Worm (Caenorhabditis elegans) whole organism, L4 larva: Measurements from ENCODE around the gene gcy-23.
A peak's percentile ranks its signal among the peaks of the same experiment; 100 is the strongest.
"Not testable (repeated sequence)": the region's sequence is repeated elsewhere in the genome, so short reads cannot be mapped to it uniquely, and the experiment has no call there.

Experiments
- F44E2.7 ChIP-seq: fragments of 200-800 bp; sonication (Bioruptor generic); IDR thresholded peaks from 2 replicates; pipeline ENCODE4 v2.1.2; 2022; ENCODE audit warnings: missing genetic modification characterization, missing compliant biosample characterization
- R02D3.7 ChIP-seq: fragments of 150-350 bp; sonication (generic microtip); optimal IDR thresholded peaks from 3 replicates; lab custom pipeline; 2014; ENCODE audit warnings: missing biosample characterization, missing genetic modification characterization
- T20F7.1 ChIP-seq: fragments of 200-800 bp; sonication (Bioruptor generic); optimal IDR thresholded peaks from 2 replicates; lab custom pipeline; 2018; ENCODE audit warnings: mild to moderate bottlenecking, missing genetic modification characterization, missing compliant biosample characterization
- Y105C5A.15 ChIP-seq: fragments of 200-800 bp; sonication (Bioruptor generic); IDR thresholded peaks from 2 replicates; pipeline ENCODE4 v1.3.6; 2022; ENCODE audit warnings: missing genetic modification characterization, missing compliant biosample characterization
- Y48G9A.11 ChIP-seq: fragments of 200-800 bp; sonication (Bioruptor generic); IDR thresholded peaks from 2 replicates; pipeline ENCODE4 v1.3.6; 2022; ENCODE audit warnings: missing genetic modification reagents, missing genetic modification characterization, missing compliant biosample characterization
- ZK337.2 ChIP-seq: fragments of 200-800 bp; sonication (Bioruptor generic); IDR thresholded peaks from 2 replicates; pipeline ENCODE4 v1.3.6; 2022; ENCODE audit warnings: missing genetic modification reagents, missing genetic modification characterization, missing compliant biosample characterization
- ama-1 ChIP-seq: fragments of 150-350 bp; optimal IDR thresholded peaks from 2 replicates; lab custom pipeline; 2014; ENCODE audit warnings: inconsistent platforms, mixed read lengths
- ceh-20 ChIP-seq: fragments of 200-800 bp; sonication (Bioruptor generic); IDR thresholded peaks from 2 replicates; pipeline ENCODE4 v1.3.6; 2022; ENCODE audit warnings: missing genetic modification reagents, missing genetic modification characterization, missing compliant biosample characterization
- ceh-28 ChIP-seq: fragments of 150-350 bp; optimal IDR thresholded peaks from 2 replicates; lab custom pipeline; 2014; ENCODE audit warnings: missing biosample characterization, missing genetic modification reagents, missing genetic modification characterization
- ceh-32 ChIP-seq: sonication (generic microtip); optimal IDR thresholded peaks from 2 replicates; lab custom pipeline; 2016; ENCODE audit warnings: mild to moderate bottlenecking, missing genetic modification characterization, missing compliant biosample characterization; ENCODE audit not compliant: poor library complexity
- cey-2 ChIP-seq: sonication (generic microtip); optimal IDR thresholded peaks from 3 replicates; lab custom pipeline; 2017; ENCODE audit warnings: missing genetic modification characterization, mild to moderate bottlenecking, missing compliant biosample characterization, antibody characterized with exemption, borderline replicate concordance; ENCODE audit not compliant: insufficient read depth
- ctbp-1 ChIP-seq: fragments of 200-800 bp; sonication (Bioruptor generic); IDR thresholded peaks from 2 replicates; pipeline ENCODE4 v1.3.6; 2022; ENCODE audit warnings: missing genetic modification reagents, missing genetic modification characterization, missing compliant biosample characterization
- dmd-6 ChIP-seq: fragments of 200-800 bp; sonication (Bioruptor generic); IDR thresholded peaks from 2 replicates; pipeline ENCODE4 v1.3.6; 2022; ENCODE audit warnings: missing genetic modification reagents, missing genetic modification characterization, missing compliant biosample characterization
- dmd-8 ChIP-seq: fragments of 200-800 bp; sonication (Bioruptor generic); IDR thresholded peaks from 2 replicates; pipeline ENCODE4 v1.3.6; 2022; ENCODE audit warnings: missing genetic modification characterization, missing compliant biosample characterization
- dpl-1 ChIP-seq: fragments of 150-350 bp; optimal IDR thresholded peaks from 2 replicates; lab custom pipeline; 2014; ENCODE audit warnings: missing biosample characterization, missing genetic modification reagents, missing genetic modification characterization
- duxl-1 ChIP-seq: sonication (generic microtip); optimal IDR thresholded peaks from 2 replicates; lab custom pipeline; 2016; ENCODE audit warnings: mild to moderate bottlenecking, missing genetic modification characterization, moderate library complexity, missing compliant biosample characterization; ENCODE audit not compliant: poor library complexity
- hlh-11 ChIP-seq: fragments of 200-800 bp; sonication (Bioruptor generic); optimal IDR thresholded peaks from 2 replicates; lab custom pipeline; 2018; ENCODE audit warnings: mild to moderate bottlenecking, missing genetic modification characterization, missing compliant biosample characterization
- hlh-30 ChIP-seq: sonication (generic microtip); optimal IDR thresholded peaks from 2 replicates; lab custom pipeline; 2017; ENCODE audit warnings: antibody characterized with exemption, mild to moderate bottlenecking, missing genetic modification characterization, missing compliant biosample characterization; ENCODE audit not compliant: insufficient read depth
- jun-1 ChIP-seq: fragments of 150-350 bp; optimal IDR thresholded peaks from 2 replicates; lab custom pipeline; 2014; ENCODE audit warnings: missing biosample characterization, missing genetic modification reagents, missing genetic modification characterization
- lim-7 ChIP-seq: fragments of 200-800 bp; sonication (Bioruptor generic); IDR thresholded peaks from 2 replicates; pipeline ENCODE4 v1.3.6; 2022; ENCODE audit warnings: missing genetic modification characterization, missing compliant biosample characterization
- lin-1 ChIP-seq: fragments of 200-800 bp; sonication (Bioruptor generic); IDR thresholded peaks from 2 replicates; pipeline ENCODE4 v1.3.6; 2022; ENCODE audit warnings: missing genetic modification reagents, missing genetic modification characterization, missing compliant biosample characterization
- lin-13 ChIP-seq: fragments of 150-350 bp; optimal IDR thresholded peaks from 2 replicates; lab custom pipeline; 2014; ENCODE audit warnings: missing biosample characterization, missing genetic modification reagents, missing genetic modification characterization
- lir-3 ChIP-seq: sonication (generic microtip); optimal IDR thresholded peaks from 2 replicates; lab custom pipeline; 2016; ENCODE audit warnings: mild to moderate bottlenecking, missing genetic modification characterization, missing compliant biosample characterization
- lsy-2 ChIP-seq, 2 experiments: fragments of 150-350 bp in 1 of 2; sonication (generic microtip) in 1 of 2; optimal IDR thresholded peaks; 2 replicates each; lab custom pipeline; 2014 to 2017; ENCODE audit warnings: missing biosample characterization in 2 of 2, missing genetic modification characterization in 2 of 2
- madf-9 ChIP-seq: fragments of 200-800 bp; sonication (Bioruptor generic); conservative IDR thresholded peaks from 2 replicates; pipeline ENCODE4 v1.3.6; 2022; ENCODE audit warnings: missing genetic modification reagents, missing genetic modification characterization, missing compliant biosample characterization
- mep-1 ChIP-seq: fragments of 150-350 bp; sonication (generic microtip); optimal IDR thresholded peaks from 3 replicates; lab custom pipeline; 2014; ENCODE audit warnings: missing biosample characterization, missing genetic modification characterization
- mes-2 ChIP-seq: sonication (generic microtip); optimal IDR thresholded peaks from 2 replicates; lab custom pipeline; 2016; ENCODE audit warnings: missing genotype, mild to moderate bottlenecking, missing genetic modification characterization, missing compliant biosample characterization; ENCODE audit not compliant: poor library complexity, severe bottlenecking
- mxl-2 ChIP-seq: fragments of 200-800 bp; sonication (Bioruptor generic); conservative IDR thresholded peaks from 2 replicates; pipeline ENCODE4 v1.3.6; 2022; ENCODE audit warnings: missing genetic modification reagents, missing genetic modification characterization, missing compliant biosample characterization
- mxl-3 ChIP-seq: fragments of 200-800 bp; sonication (Bioruptor generic); optimal IDR thresholded peaks from 2 replicates; lab custom pipeline; 2018; ENCODE audit warnings: mild to moderate bottlenecking, missing genetic modification characterization, missing compliant biosample characterization
- nhr-11 ChIP-seq: fragments of 150-350 bp; optimal IDR thresholded peaks from 2 replicates; lab custom pipeline; 2014; ENCODE audit warnings: missing biosample characterization, missing genetic modification characterization
- nhr-28 ChIP-seq: fragments of 150-350 bp; optimal IDR thresholded peaks from 2 replicates; lab custom pipeline; 2014; ENCODE audit warnings: missing biosample characterization, missing genetic modification characterization
- nhr-41 ChIP-seq: fragments of 200-800 bp; sonication (Bioruptor generic); IDR thresholded peaks from 2 replicates; pipeline ENCODE4 v1.3.6; 2022; ENCODE audit warnings: missing genetic modification reagents, missing genetic modification characterization, missing compliant biosample characterization
- nhr-76 ChIP-seq: fragments of 150-350 bp; optimal IDR thresholded peaks from 2 replicates; lab custom pipeline; 2014; ENCODE audit warnings: missing biosample characterization, missing genetic modification characterization
- pha-4 ChIP-seq, 2 experiments: fragments of 150-350 bp in 1 of 2; fragments of 200-800 bp in 1 of 2; sonication (Bioruptor generic) in 1 of 2; IDR thresholded peaks in 1 of 2; optimal IDR thresholded peaks in 1 of 2; 2 replicates each; pipeline versions ENCODE4 v1.3.6 to Lab custom; 2014 to 2022; ENCODE audit warnings: missing genetic modification characterization in 2 of 2, missing genetic modification reagents in 2 of 2, missing biosample characterization in 1 of 2, missing compliant biosample characterization in 1 of 2
- php-3 ChIP-seq: fragments of 200-800 bp; sonication (Bioruptor generic); IDR thresholded peaks from 2 replicates; pipeline ENCODE4 v1.3.6; 2022; ENCODE audit warnings: missing genetic modification reagents, missing genetic modification characterization, missing compliant biosample characterization
- rbr-2 ChIP-seq: sonication (generic microtip); optimal IDR thresholded peaks from 2 replicates; lab custom pipeline; 2016; ENCODE audit warnings: missing genotype, missing genetic modification characterization, missing compliant biosample characterization
- set-16 ChIP-seq: fragments of 200-800 bp; sonication (Bioruptor generic); IDR thresholded peaks from 2 replicates; pipeline ENCODE4 v1.3.6; 2022; ENCODE audit warnings: missing genetic modification reagents, missing genetic modification characterization, missing compliant biosample characterization
- spr-3 ChIP-seq: fragments of 200-800 bp; sonication (Bioruptor generic); optimal IDR thresholded peaks from 2 replicates; lab custom pipeline; 2018; ENCODE audit warnings: mild to moderate bottlenecking, missing genetic modification characterization, missing compliant biosample characterization
- tra-1 ChIP-seq: fragments of 200-800 bp; sonication (Bioruptor generic); IDR thresholded peaks from 2 replicates; pipeline ENCODE4 v1.3.6; 2022; ENCODE audit warnings: missing genetic modification reagents, missing genetic modification characterization, missing compliant biosample characterization
- unc-130 ChIP-seq: sonication (generic microtip); optimal IDR thresholded peaks from 2 replicates; lab custom pipeline; 2016; ENCODE audit warnings: missing genetic modification reagents, missing genetic modification characterization, missing compliant biosample characterization
- zfp-3 ChIP-seq: fragments of 200-800 bp; sonication (Bioruptor generic); conservative IDR thresholded peaks from 2 replicates; pipeline ENCODE4 v1.3.6; 2022; ENCODE audit warnings: missing genetic modification reagents, missing genetic modification characterization, missing compliant biosample characterization
- ztf-11 ChIP-seq: fragments of 150-350 bp; optimal IDR thresholded peaks from 2 replicates; lab custom pipeline; 2014; ENCODE audit warnings: missing biosample characterization, missing genetic modification characterization

The gcy-23 gene

DNA sequence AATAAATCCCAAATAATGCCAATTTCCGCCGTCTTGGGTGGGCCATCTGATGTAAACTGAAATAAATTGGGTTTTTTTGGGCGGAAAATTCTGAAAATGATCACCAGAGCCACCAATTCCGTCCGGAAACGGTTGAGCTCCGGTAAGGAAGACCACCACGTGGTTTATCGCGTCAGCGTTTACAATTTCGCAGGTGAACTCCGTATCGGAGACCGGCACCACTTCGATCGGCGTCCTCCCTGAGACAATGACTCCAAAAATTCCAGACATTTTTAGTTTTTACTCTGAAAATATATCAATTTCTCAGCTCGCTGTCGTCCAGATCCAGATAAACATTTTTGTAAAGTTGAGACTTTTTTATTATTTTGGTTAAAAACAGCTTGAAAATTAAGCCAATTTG, 47.4 kb upstream of the gcy-23 start, which contains the start of gene F42A6.6 (continued):
- peak; percentile 57; the same call in 1 of the 2 replicates for TF ChIP-seq ceh-20 (GFP tag; lab: Robert Waterston, UW)
- peak; percentile 69 for TF ChIP-seq Y48G9A.11 (GFP tag; lab: Robert Waterston, UW)
- TF ChIP-seq mxl-3: no peak
- TF ChIP-seq nhr-28 (tag; lab: Kevin White, UChicago): no peak
- TF ChIP-seq nhr-11: no peak
- TF ChIP-seq rbr-2 (tag; lab: Kevin White, UChicago): peak; percentile 33
- 0 out of 2 replicates have a peak, but pooled peaks have one; percentile 22 for TF ChIP-seq tra-1 (GFP tag; lab: Robert Waterston, UW)
- no peak for TF ChIP-seq lim-7
- TF ChIP-seq T20F7.1 (GFP tag; lab: Kevin White, UChicago): no peak
- peak; percentile 52 for TF ChIP-seq lin-13 (GFP tag; lab: Kevin White, UChicago)
- TF ChIP-seq lir-3 (tag; lab: Kevin White, UChicago): no peak
- peak; percentile 83 for TF ChIP-seq ama-1
- TF ChIP-seq mep-1 (tag; lab: Kevin White, UChicago): peak; percentile 40
- no peak for TF ChIP-seq jun-1
- TF ChIP-seq dmd-8: no peak
- no peak for TF ChIP-seq cey-2 (tag; lab: Kevin White, UChicago)
- peak in 1 of 2 experiments; percentile 53 for TF ChIP-seq lsy-2 (tag; optimal IDR thresholded peaks at IDR 0.05; lab: Kevin White, UChicago)
- TF ChIP-seq nhr-76: no peak
- TF ChIP-seq ceh-28 (tag; lab: Kevin White, UChicago): no peak
- TF ChIP-seq Y105C5A.15 (GFP tag; lab: Robert Waterston, UW): peak; percentile 60
- TF ChIP-seq hlh-30 (tag; lab: Kevin White, UChicago): no peak
- no peak for TF ChIP-seq ceh-32
- TF ChIP-seq zfp-3: peak; percentile 70; the same call in 1 of the 2 replicates
- TF ChIP-seq, all 104 proteins: peak for 41

DNA sequence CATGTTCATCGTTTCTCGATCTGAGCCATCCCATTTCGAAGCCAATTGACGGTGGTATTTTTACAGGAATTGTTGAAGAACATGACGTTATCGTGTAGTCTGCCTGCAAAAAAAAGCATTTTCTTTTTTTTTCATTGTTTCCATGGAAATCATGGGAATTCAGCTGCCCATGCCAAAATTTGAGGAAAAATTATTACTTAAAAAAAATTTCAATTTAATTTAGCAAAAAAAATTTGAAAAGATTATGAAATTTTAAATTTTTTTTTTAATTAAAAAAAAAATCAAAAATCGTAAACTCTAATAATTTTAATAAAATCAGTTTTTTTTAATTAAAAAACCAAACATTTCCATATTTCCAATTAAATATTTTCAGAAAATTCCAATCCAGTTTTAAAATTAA, 42.6 kb upstream of the gcy-23 start, which contains the start of gene F42A6.5:
Gene F42A6.5, minus strand, starts transcription at position 101 of the 400 bp plus-strand sequence.
- TF ChIP-seq R02D3.7; cey-2 (tag; lab: Kevin White, UChicago); ztf-11: not testable (repeated sequence)

ce11 chrIV:3320778-3321177, 31.6 kb upstream of the gcy-23 start:
- TF ChIP-seq set-16 (GFP tag; lab: Robert Waterston, UW): peak; percentile 93

ce11 chrIV:3314099-3314498, 25.0 kb upstream of the gcy-23 start:
- peak in 1 of 2 experiments; percentile 58 for TF ChIP-seq lsy-2 (tag; optimal IDR thresholded peaks at IDR 0.05; lab: Kevin White, UChicago)

DNA sequence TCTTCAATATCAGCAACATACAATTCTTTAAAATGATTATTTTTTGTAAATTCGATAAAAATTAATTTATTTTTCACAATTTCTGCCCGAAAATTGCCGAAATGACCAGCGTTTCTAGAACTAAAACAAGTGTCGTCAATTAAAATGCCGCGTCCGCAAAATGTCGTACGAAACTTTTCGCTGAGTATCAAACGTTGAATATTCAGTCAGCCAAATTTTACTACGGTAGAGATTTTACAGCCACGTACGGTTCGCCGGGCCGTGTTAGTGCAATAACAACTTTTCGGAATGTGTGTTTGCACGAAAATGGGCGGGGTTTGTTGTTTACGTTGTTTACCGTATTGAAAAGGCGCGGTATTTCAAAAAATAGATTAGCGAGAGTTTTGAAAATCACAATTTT, 24.2 kb upstream of the gcy-23 start:
- TF ChIP-seq unc-130: peak; percentile 51
- peak; percentile 87 for TF ChIP-seq T20F7.1 (GFP tag; lab: Kevin White, UChicago)
- peak; percentile 93 for TF ChIP-seq nhr-41 (GFP tag; lab: Robert Waterston, UW)
- TF ChIP-seq zfp-3: peak; percentile 98
- peak; percentile 69 for TF ChIP-seq hlh-11 (tag; lab: Kevin White, UChicago)
- peak; percentile 6 for TF ChIP-seq nhr-28 (tag; lab: Kevin White, UChicago)
- peak; percentile 93 for TF ChIP-seq lin-1 (GFP tag; lab: Robert Waterston, UW)
- peak; percentile 78 to 92 for TF ChIP-seq lsy-2 (tag; optimal IDR thresholded peaks at IDR 0.05; lab: Kevin White, UChicago)
- peak; percentile 96 for TF ChIP-seq php-3 (GFP tag; lab: Robert Waterston, UW)
- peak; percentile 64 for TF ChIP-seq duxl-1 (tag; lab: Kevin White, UChicago)
- TF ChIP-seq dmd-6 (GFP tag; lab: Robert Waterston, UW): peak; percentile 98
- peak; percentile 72; the same call in 1 of the 2 replicates for TF ChIP-seq F44E2.7 (GFP tag; lab: Robert Waterston, UW)
- peak; percentile 54 for TF ChIP-seq spr-3
- peak; percentile 79 for TF ChIP-seq ctbp-1 (GFP tag; lab: Robert Waterston, UW)
- peak; percentile 96; the same call in 1 of the 2 replicates for TF ChIP-seq pha-4 (GFP tag; IDR thresholded peaks at IDR 0.05; lab: Robert Waterston, UW)
- TF ChIP-seq pha-4 (tag; optimal IDR thresholded peaks at IDR 0.05; lab: Kevin White, UChicago): not testable (repeated sequence)
- peak; percentile 82 for TF ChIP-seq ZK337.2 (GFP tag; lab: Robert Waterston, UW)
- TF ChIP-seq mxl-2 (GFP tag; lab: Robert Waterston, UW): 0 out of 2 replicates have a peak, but pooled peaks have one; percentile 47
- peak; percentile 56 for TF ChIP-seq dpl-1 (GFP tag; lab: Kevin White, UChicago)
- TF ChIP-seq mes-2 (tag; lab: Kevin White, UChicago): peak; percentile 78
- peak; percentile 82 for TF ChIP-seq madf-9 (GFP tag; lab: Robert Waterston, UW)
- peak; percentile 96 for TF ChIP-seq ceh-20 (GFP tag; lab: Robert Waterston, UW)
